Worm (Caenorhabditis elegans): Measurements from ENCODE around the gene glb-32.

The glb-32 gene

ce11 chrV:5049333-5049942 lies 39.9 kb downstream of the glb-32 start, which contains the start of the genes pqn-51 and K11D12.14:
pqn-51 (plus strand) TSS chrV:5049607.
K11D12.14 (plus strand) TSS chrV:5049636.
- peak; percentile 84 for TF ChIP-seq unc-98 (GFP tag; IDR thresholded peaks at IDR 0.05)
- peak in 4 of 6 experiments; percentile 32 to 84 (median 57) for TF ChIP-seq elt-3 (tag; optimal IDR thresholded peaks at IDR 0.05)
- TF ChIP-seq nhr-20 (tag; optimal IDR thresholded peaks at IDR 0.05): peak; percentile 98
- peak; percentile 91 for TF ChIP-seq C16A3.4 (tag; optimal IDR thresholded peaks at IDR 0.05)
- TF ChIP-seq mep-1 (tag; optimal IDR thresholded peaks at IDR 0.05): peak; percentile 96
- peak; percentile 83 to 96 for TF ChIP-seq lsy-2 (tag; optimal IDR thresholded peaks at IDR 0.05)
- peak; percentile 81 for TF ChIP-seq lin-15B (tag; optimal IDR thresholded peaks at IDR 0.05)
- no peak for TF ChIP-seq unc-62 (GFP tag; optimal IDR thresholded peaks at IDR 0.05)
- peak; percentile 92 for TF ChIP-seq isw-1 (GFP tag; IDR thresholded peaks at IDR 0.05)
- no peak for TF ChIP-seq nhr-28 (tag; optimal IDR thresholded peaks at IDR 0.05)
- TF ChIP-seq efl-3 (GFP tag; optimal IDR thresholded peaks at IDR 0.05): no peak
- peak; percentile 90 for TF ChIP-seq zip-4 (GFP tag; optimal IDR thresholded peaks at IDR 0.05)
- TF ChIP-seq lin-14 (GFP tag; optimal IDR thresholded peaks at IDR 0.05): peak; percentile 98
- TF ChIP-seq egl-13 (tag; optimal IDR thresholded peaks at IDR 0.05): peak; percentile 94
- TF ChIP-seq lir-3 (tag; optimal IDR thresholded peaks at IDR 0.05; ENCODE audit: poor library complexity): peak; percentile 79
- TF ChIP-seq ceh-63 (GFP tag; optimal IDR thresholded peaks at IDR 0.05): peak; percentile 69
- peak; percentile 94 to 95 (median 94) for TF ChIP-seq dpl-1 (GFP tag; optimal IDR thresholded peaks at IDR 0.05)
- TF ChIP-seq nhr-90 (tag; optimal IDR thresholded peaks at IDR 0.05; ENCODE audit: poor library complexity): peak; percentile 96
- peak; percentile 69 for TF ChIP-seq unc-130 (tag; optimal IDR thresholded peaks at IDR 0.05)
- TF ChIP-seq elt-2 (tag; optimal IDR thresholded peaks at IDR 0.05): peak; percentile 71
- TF ChIP-seq aly-2 (tag; optimal IDR thresholded peaks at IDR 0.05): peak; percentile 74
- peak; percentile 87 for TF ChIP-seq sup-37 (GFP tag; optimal IDR thresholded peaks at IDR 0.05)
- peak; percentile 97 for TF ChIP-seq swsn-7 (tag; optimal IDR thresholded peaks at IDR 0.05)
- TF ChIP-seq ceh-82 (tag; optimal IDR thresholded peaks at IDR 0.05): peak; percentile 56 to 89 (median 62)
- TF ChIP-seq fos-1 (tag; optimal IDR thresholded peaks at IDR 0.05): peak; percentile 90
- peak in 1 of 2 experiments; percentile 74 for TF ChIP-seq egl-27 (tag; optimal IDR thresholded peaks at IDR 0.05)
- TF ChIP-seq sptf-1 (tag; optimal IDR thresholded peaks at IDR 0.05): no peak
- TF ChIP-seq snu-23 (GFP tag; optimal IDR thresholded peaks at IDR 0.05): peak; percentile 97
- no peak for TF ChIP-seq ceh-90 (tag; optimal IDR thresholded peaks at IDR 0.05)
- TF ChIP-seq vab-15 (tag; optimal IDR thresholded peaks at IDR 0.05): peak; percentile 73
- TF ChIP-seq nhr-11 (tag; optimal IDR thresholded peaks at IDR 0.05): peak; percentile 87
- TF ChIP-seq nhr-76 (tag; optimal IDR thresholded peaks at IDR 0.05): no peak
- TF ChIP-seq ztf-11 (tag; optimal IDR thresholded peaks at IDR 0.05): peak in 1 of 2 experiments; percentile 60
- peak; percentile 99 for TF ChIP-seq nhr-71 (tag; optimal IDR thresholded peaks at IDR 0.05)
- TF ChIP-seq irx-1 (tag; optimal IDR thresholded peaks at IDR 0.05): peak; percentile 95
- peak; percentile 46 for TF ChIP-seq hlh-4 (tag; optimal IDR thresholded peaks at IDR 0.05)
- peak; percentile 98 for TF ChIP-seq fkh-8 (tag; optimal IDR thresholded peaks at IDR 0.05)
- TF ChIP-seq mef-2 (tag; optimal IDR thresholded peaks at IDR 0.05): peak; percentile 68
- TF ChIP-seq Y116A8C.19 (tag; optimal IDR thresholded peaks at IDR 0.05; ENCODE audit: borderline replicate concordance): no peak
- TF ChIP-seq blmp-1 (tag; optimal IDR thresholded peaks at IDR 0.05): peak; percentile 99
- peak; percentile 91 for TF ChIP-seq lin-13 (GFP tag; optimal IDR thresholded peaks at IDR 0.05)
- TF ChIP-seq pag-3 (tag; optimal IDR thresholded peaks at IDR 0.05; ENCODE audit: borderline replicate concordance, insufficient read depth): no peak
- TF ChIP-seq grh-1 (GFP tag; IDR thresholded peaks at IDR 0.05): peak; percentile 97
- TF ChIP-seq zag-1 (tag; optimal IDR thresholded peaks at IDR 0.05): no peak
- TF ChIP-seq ceh-88 (GFP tag; IDR thresholded peaks at IDR 0.05): peak; percentile 93
- TF ChIP-seq mab-9 (GFP tag; IDR thresholded peaks at IDR 0.05): peak; percentile 95
- no peak for TF ChIP-seq pqm-1 (tag; optimal IDR thresholded peaks at IDR 0.05)
- TF ChIP-seq jun-1 (tag; optimal IDR thresholded peaks at IDR 0.05): peak; percentile 96
- TF ChIP-seq ceh-8 (GFP tag; optimal IDR thresholded peaks at IDR 0.05): peak; percentile 88
- TF ChIP-seq lin-39 (tag; optimal IDR thresholded peaks at IDR 0.05): peak; percentile 82
- TF ChIP-seq C34B4.2 (tag; optimal IDR thresholded peaks at IDR 0.05): peak; percentile 51
